ENCODE assay signal across 1 fruit fly cellular context in genomic region chr2L:12421793-12422691, dm6.
A peak's percentile ranks its signal among the peaks of the same experiment; 100 is the strongest.
TF ChIP-seq lines count a peak whose summit lies in the region.

No protein-coding gene starts in this region.

TF ChIP-seq in whole organism, embryonic, 481 proteins besides CTCF, POLR2A, EP300 and RAD21 (continued from another document):
- TF ChIP-seq CG12659 (GFP tag; optimal IDR thresholded peaks at IDR 0.05; lab: Kevin White, UChicago) (peak; percentile 1), row (GFP tag; IDR thresholded peaks at IDR 0.05; lab: Robert Waterston, UW) (peak; percentile 66), CG12299 (tag; optimal IDR thresholded peaks at IDR 0.05; lab: Kevin White, UChicago) (no peak), Antp (GFP tag; optimal IDR thresholded peaks at IDR 0.05; lab: Kevin White, UChicago) (no peak), CG3847 (GFP tag; IDR thresholded peaks at IDR 0.05; lab: Robert Waterston, UW) (no peak), CG10209 (GFP tag; optimal IDR thresholded peaks at IDR 0.05; lab: Kevin White, UChicago) (peak; percentile 10), CG15601 (tag; optimal IDR thresholded peaks at IDR 0.05; lab: Kevin White, UChicago) (peak; percentile 97), D19A (tag; optimal IDR thresholded peaks at IDR 0.05; lab: Kevin White, UChicago) (peak; percentile 95), az2 (GFP tag; optimal IDR thresholded peaks at IDR 0.05; lab: Kevin White, UChicago) (peak; percentile 14), CG10431 (GFP tag; optimal IDR thresholded peaks at IDR 0.05; lab: Kevin White, UChicago) (no peak), CG31441 (GFP tag; IDR thresholded peaks at IDR 0.05; lab: Robert Waterston, UW) (peak; percentile 36; the same call in 1 of the 2 replicates), pnt (GFP tag; optimal IDR thresholded peaks at IDR 0.05; lab: Kevin White, UChicago) (no peak), CG17568 (GFP tag; optimal IDR thresholded peaks at IDR 0.05; lab: Kevin White, UChicago) (no peak), CG12391 (tag; optimal IDR thresholded peaks at IDR 0.05; lab: Kevin White, UChicago) (peak; percentile 15), Ptx1 (GFP tag; IDR thresholded peaks at IDR 0.05; lab: Robert Waterston, UW) (peak; percentile 38; the same call in 1 of the 2 replicates), CG18262 (tag; optimal IDR thresholded peaks at IDR 0.05; lab: Kevin White, UChicago) (peak; percentile 10), ATbp (GFP tag; optimal IDR thresholded peaks at IDR 0.05; lab: Kevin White, UChicago) (no peak), CG9609 (GFP tag; optimal IDR thresholded peaks at IDR 0.05; lab: Kevin White, UChicago) (no peak), CG6791 (GFP tag; IDR thresholded peaks at IDR 0.05; lab: Robert Waterston, UW; ENCODE audit: partially characterized antibody) (0 out of 3 replicates have a peak, but pooled peaks have one; percentile 20), vvl (GFP tag; IDR thresholded peaks at IDR 0.05; lab: Robert Waterston, UW) (peak; percentile 88), CG16815 (GFP tag; optimal IDR thresholded peaks at IDR 0.05; lab: Kevin White, UChicago) (no peak), bcd (GFP tag; optimal IDR thresholded peaks at IDR 0.05; lab: Kevin White, UChicago) (peak; percentile 11), CG30403 (GFP tag; optimal IDR thresholded peaks at IDR 0.05; lab: Kevin White, UChicago) (no peak), ham (GFP tag; IDR thresholded peaks at IDR 0.05; lab: Robert Waterston, UW) (no peak), Neu2 (GFP tag; optimal IDR thresholded peaks at IDR 0.05; lab: Kevin White, UChicago; ENCODE audit: borderline replicate concordance) (no peak), dpn (GFP tag; optimal IDR thresholded peaks at IDR 0.05; lab: Kevin White, UChicago) (peak in 1 of 2 experiments; percentile 30), inv (GFP tag; IDR thresholded peaks at IDR 0.05; lab: Robert Waterston, UW; ENCODE audit: partially characterized antibody) (no peak)
